Worm (Caenorhabditis elegans) whole organism, L1 larva: ENCODE results near the gene rbm-42.

Source experiments
- C04F5.9 ChIP-seq: sonication (generic microtip); optimal IDR thresholded peaks from 2 replicates; lab custom pipeline; 2016; ENCODE audit warnings: missing genetic modification characterization, missing compliant biosample characterization
- C16A3.4 ChIP-seq: fragments of 150-350 bp; optimal IDR thresholded peaks from 2 replicates; lab custom pipeline; 2014; ENCODE audit warnings: missing biosample characterization, missing genetic modification characterization
- blmp-1 ChIP-seq: fragments of 150-350 bp; optimal IDR thresholded peaks from 2 replicates; lab custom pipeline; 2014; ENCODE audit warnings: missing biosample characterization, missing genetic modification characterization
- dpl-1 ChIP-seq, 3 experiments: fragments of 150-350 bp in 2 of 3; sonication (generic microtip) in 1 of 3; optimal IDR thresholded peaks; 2 replicates each; lab custom pipeline; 2014 to 2017; ENCODE audit warnings: missing biosample characterization in 3 of 3, missing genetic modification characterization in 3 of 3, missing genetic modification reagents in 3 of 3
- efl-1 ChIP-seq, 4 experiments: fragments of 150-350 bp; optimal IDR thresholded peaks in 3 of 4; peaks in 1 of 4; 1 replicate in 1 of 4; 2 replicates in 3 of 4; lab custom pipeline; 2014; ENCODE audit warnings: missing biosample characterization in 2 of 4, missing genetic modification characterization in 2 of 4, missing genetic modification reagents in 2 of 4
- elt-3 ChIP-seq, 6 experiments: fragments of 150-350 bp in 1 of 6; sonication (generic microtip); optimal IDR thresholded peaks; 2 replicates each; lab custom pipeline; 2017 to 2018; ENCODE audit warnings: missing biosample characterization in 6 of 6, missing genetic modification characterization in 6 of 6, inconsistent platforms in 1 of 6
- ets-5 ChIP-seq: fragments of 200-800 bp; sonication (Bioruptor generic); IDR thresholded peaks from 2 replicates; pipeline ENCODE4 v1.3.6; 2022; ENCODE audit warnings: missing genetic modification characterization, missing compliant biosample characterization
- hpl-2 ChIP-seq: fragments of 150-350 bp; optimal IDR thresholded peaks from 2 replicates; lab custom pipeline; 2014; ENCODE audit warnings: missing biosample characterization, missing genetic modification reagents, missing genetic modification characterization
- lin-13 ChIP-seq: fragments of 150-350 bp; optimal IDR thresholded peaks from 2 replicates; lab custom pipeline; 2014; ENCODE audit warnings: missing biosample characterization, missing genetic modification reagents, missing genetic modification characterization
- lin-14 ChIP-seq: fragments of 200-800 bp; sonication (Bioruptor generic); optimal IDR thresholded peaks from 2 replicates; lab custom pipeline; 2018; ENCODE audit warnings: mild to moderate bottlenecking, missing genetic modification characterization, moderate library complexity, missing compliant biosample characterization
- lin-15B ChIP-seq: fragments of 150-350 bp; sonication (generic microtip); optimal IDR thresholded peaks from 3 replicates; lab custom pipeline; 2014; ENCODE audit warnings: missing biosample characterization, missing genetic modification characterization
- lin-35 ChIP-seq, 2 experiments: fragments of 150-350 bp; optimal IDR thresholded peaks; 2 replicates each; lab custom pipeline; 2014; ENCODE audit warnings: missing biosample characterization in 2 of 2, missing genetic modification characterization in 2 of 2, missing genetic modification reagents in 2 of 2
- lin-39 ChIP-seq: fragments of 150-350 bp; optimal IDR thresholded peaks from 2 replicates; lab custom pipeline; 2014; ENCODE audit warnings: missing biosample characterization, missing genetic modification reagents, missing genetic modification characterization
- lsy-2 ChIP-seq, 2 experiments: fragments of 150-350 bp; optimal IDR thresholded peaks; 2 replicates each; lab custom pipeline; 2014; ENCODE audit warnings: missing biosample characterization in 2 of 2, missing genetic modification characterization in 2 of 2
- mef-2 ChIP-seq: fragments of 150-350 bp; optimal IDR thresholded peaks from 2 replicates; lab custom pipeline; 2014; ENCODE audit warnings: missing biosample characterization, missing genetic modification characterization
- mep-1 ChIP-seq: fragments of 150-350 bp; optimal IDR thresholded peaks from 2 replicates; lab custom pipeline; 2014; ENCODE audit warnings: missing biosample characterization, missing genetic modification characterization
- nhr-12 ChIP-seq: sonication (generic microtip); optimal IDR thresholded peaks from 2 replicates; lab custom pipeline; 2017; ENCODE audit warnings: missing biosample characterization, missing genetic modification characterization
- nhr-20 ChIP-seq: sonication (generic microtip); optimal IDR thresholded peaks from 2 replicates; lab custom pipeline; 2016; ENCODE audit warnings: mild to moderate bottlenecking, missing genetic modification characterization, missing compliant biosample characterization
- nhr-71 ChIP-seq: sonication (generic microtip); optimal IDR thresholded peaks from 2 replicates; lab custom pipeline; 2016; ENCODE audit warnings: mild to moderate bottlenecking, missing genetic modification characterization, moderate library complexity, missing compliant biosample characterization
- nhr-85 ChIP-seq: sonication (generic microtip); peaks from one replicate; lab custom pipeline; 2016; ENCODE audit warnings: missing genetic modification characterization, inconsistent platforms, missing compliant biosample characterization
- nhr-90 ChIP-seq: sonication (generic microtip); optimal IDR thresholded peaks from 2 replicates; lab custom pipeline; 2016; ENCODE audit warnings: mild to moderate bottlenecking, missing genetic modification characterization, missing compliant biosample characterization; ENCODE audit not compliant: poor library complexity
- pax-3 ChIP-seq: fragments of 200-800 bp; sonication (Bioruptor generic); optimal IDR thresholded peaks from 2 replicates; lab custom pipeline; 2018; ENCODE audit warnings: mild to moderate bottlenecking, missing genetic modification characterization, moderate library complexity, missing compliant biosample characterization
- rnt-1 ChIP-seq: sonication (generic microtip); optimal IDR thresholded peaks from 2 replicates; lab custom pipeline; 2016; ENCODE audit warnings: mild to moderate bottlenecking, missing genetic modification characterization, moderate library complexity, missing compliant biosample characterization
- skn-1 ChIP-seq: fragments of 150-350 bp; optimal IDR thresholded peaks from 2 replicates; lab custom pipeline; 2014; ENCODE audit warnings: missing biosample characterization, missing genetic modification characterization
- snpc-4 ChIP-seq: fragments of 150-350 bp; optimal IDR thresholded peaks from 2 replicates; lab custom pipeline; 2014; ENCODE audit warnings: missing biosample characterization, missing genetic modification characterization
- snu-23 ChIP-seq: sonication (generic microtip); optimal IDR thresholded peaks from 2 replicates; lab custom pipeline; 2016; ENCODE audit warnings: missing genetic modification characterization, missing compliant biosample characterization
- sox-4 ChIP-seq: sonication (generic microtip); optimal IDR thresholded peaks from 2 replicates; lab custom pipeline; 2016; ENCODE audit warnings: missing genetic modification characterization, missing compliant biosample characterization
- swsn-7 ChIP-seq: sonication (generic microtip); optimal IDR thresholded peaks from 2 replicates; lab custom pipeline; 2016; ENCODE audit warnings: missing genetic modification characterization, missing compliant biosample characterization
- tbx-2 ChIP-seq: sonication (generic microtip); optimal IDR thresholded peaks from 2 replicates; lab custom pipeline; 2016; ENCODE audit warnings: missing genetic modification characterization, missing compliant biosample characterization
- vab-15 ChIP-seq: sonication (generic microtip); optimal IDR thresholded peaks from 2 replicates; lab custom pipeline; 2017; ENCODE audit warnings: missing genotype, mild to moderate bottlenecking, missing genetic modification characterization, missing compliant biosample characterization
- zag-1 ChIP-seq: fragments of 150-350 bp; optimal IDR thresholded peaks from 2 replicates; lab custom pipeline; 2014; ENCODE audit warnings: missing biosample characterization, missing genetic modification characterization
- zip-4 ChIP-seq: fragments of 200-800 bp; sonication (Bioruptor generic); optimal IDR thresholded peaks from 2 replicates; lab custom pipeline; 2018; ENCODE audit warnings: mild to moderate bottlenecking, missing genetic modification characterization, moderate library complexity, missing compliant biosample characterization
- ztf-11 ChIP-seq, 2 experiments: sonication (generic microtip); optimal IDR thresholded peaks; 2 replicates each; lab custom pipeline; 2016 to 2017; ENCODE audit warnings: missing genetic modification characterization in 2 of 2, missing biosample characterization in 1 of 2, missing compliant biosample characterization in 1 of 2
- ztf-4 ChIP-seq: fragments of 150-350 bp; optimal IDR thresholded peaks from 2 replicates; lab custom pipeline; 2014; ENCODE audit warnings: missing biosample characterization, missing genetic modification characterization

Gene rbm-42

ce11 chrIII:5165745-5166144 is 12.7 kb upstream of the rbm-42 start:
- TF ChIP-seq elt-3 (tag; optimal IDR thresholded peaks at IDR 0.05; lab: Kevin White, UChicago) (peak in 1 of 6 experiments; percentile 50), blmp-1 (peak; percentile 81), pax-3 (tag; lab: Kevin White, UChicago) (no peak), lin-39 (tag; lab: Kevin White, UChicago) (no peak), nhr-85 (peak; percentile 66), dpl-1 (GFP tag; optimal IDR thresholded peaks at IDR 0.05; lab: Kevin White, UChicago) (peak in 1 of 3 experiments; percentile 15), snu-23 (GFP tag; lab: Kevin White, UChicago) (peak; percentile 42), nhr-71 (tag; lab: Kevin White, UChicago) (peak; percentile 15), nhr-20 (tag; lab: Kevin White, UChicago) (peak; percentile 44), lin-35 (GFP tag; optimal IDR thresholded peaks at IDR 0.05; lab: Kevin White, UChicago) (no peak), snpc-4 (tag; lab: Kevin White, UChicago) (no peak), tbx-2 (tag; lab: Kevin White, UChicago) (peak; percentile 24)
- TF ChIP-seq, all 84 proteins: peak for 8

- no peak for TF ChIP-seq mef-2 (tag; lab: Kevin White, UChicago)
Observed at ce11 chrIII:5165211-5165610, 12.2 kb upstream of the rbm-42 start, which contains the start of gene T10F2.2. TSS of gene T10F2.2 (minus strand) at chrIII:5165311.

- peak in 1 of 2 experiments; percentile 37 for TF ChIP-seq lin-35 (GFP tag; optimal IDR thresholded peaks at IDR 0.05; lab: Kevin White, UChicago)
- no peak for TF ChIP-seq hpl-2 (GFP tag; lab: Kevin White, UChicago)
- peak; percentile 7 for TF ChIP-seq mep-1 (tag; lab: Kevin White, UChicago)
- peak; percentile 9 for TF ChIP-seq lin-15B
- TF ChIP-seq lin-13 (GFP tag; lab: Kevin White, UChicago) = peak; percentile 19
- peak; percentile 4 for TF ChIP-seq nhr-20 (tag; lab: Kevin White, UChicago)
- TF ChIP-seq rnt-1 = peak; percentile 15
- TF ChIP-seq swsn-7 = no peak
- peak; percentile 70 for TF ChIP-seq blmp-1
- peak; percentile 66 for TF ChIP-seq skn-1 (tag; lab: Kevin White, UChicago)
- TF ChIP-seq lsy-2 (tag; optimal IDR thresholded peaks at IDR 0.05; lab: Kevin White, UChicago) = peak in 1 of 2 experiments; percentile 30
- peak; percentile 6 to 53 (median 7) for TF ChIP-seq dpl-1 (GFP tag; optimal IDR thresholded peaks at IDR 0.05; lab: Kevin White, UChicago)
- TF ChIP-seq nhr-85 = peak; percentile 25
- peak; percentile 32 for TF ChIP-seq efl-1 (optimal IDR thresholded peaks at IDR 0.05; lab: Kevin White, UChicago)
- TF ChIP-seq efl-1 (GFP tag; optimal IDR thresholded peaks at IDR 0.05 in 1 of 2; lab: Kevin White, UChicago) = peak; percentile 40 to 80
- TF ChIP-seq nhr-71 (tag; lab: Kevin White, UChicago) = peak; percentile 19
- peak; percentile 82 for TF ChIP-seq zip-4 (GFP tag; lab: Kevin White, UChicago)
- TF ChIP-seq ztf-4 (tag; lab: Kevin White, UChicago) = no peak
- TF ChIP-seq C16A3.4 = peak; percentile 25
- no peak for TF ChIP-seq snu-23 (GFP tag; lab: Kevin White, UChicago)
Observed at ce11 chrIII:5162820-5163631, 10.0 kb upstream of the rbm-42 start, which contains the start of gene gars-1. TSS of gene gars-1 (minus strand) at chrIII:5163627.

- TF ChIP-seq lin-14 (GFP tag; lab: Kevin White, UChicago) (no peak), sox-4 (tag; lab: Kevin White, UChicago) (no peak), ets-5 (no peak), nhr-12 (tag; lab: Kevin White, UChicago) (no peak)
- TF ChIP-seq, all 84 proteins: peak for 0
Observed at ce11 chrIII:5160803-5161202, 7.8 kb upstream of the rbm-42 start.

ce11 chrIII:5159505-5159904 is 6.5 kb upstream of the rbm-42 start, which contains the start of gene T10F2.5:
TSS of gene T10F2.5 (minus strand) at chrIII:5159605.
- TF ChIP-seq snu-23 (GFP tag; lab: Kevin White, UChicago) = no peak
- TF ChIP-seq C04F5.9 (tag; lab: Kevin White, UChicago) = no peak
- TF ChIP-seq ztf-11 (tag; optimal IDR thresholded peaks at IDR 0.05; lab: Kevin White, UChicago) = no peak
- no peak for TF ChIP-seq zag-1
- TF ChIP-seq nhr-71 (tag; lab: Kevin White, UChicago) = no peak
- no peak for TF ChIP-seq vab-15 (tag; lab: Kevin White, UChicago)
- TF ChIP-seq nhr-90 (tag; lab: Kevin White, UChicago) = no peak
- no peak for TF ChIP-seq pax-3 (tag; lab: Kevin White, UChicago)
